Worm (Caenorhabditis elegans) whole organism, L1 larva: ENCODE measurements around the gene cyp-13A4.
A peak's percentile ranks its signal among the peaks of the same experiment; 100 is the strongest.

Experiments
- efl-1 ChIP-seq, 4 experiments: fragments of 150-350 bp; optimal IDR thresholded peaks in 3 of 4; peaks in 1 of 4; 1 replicate in 1 of 4; 2 replicates in 3 of 4; lab custom pipeline; 2014; ENCODE audit warnings: missing biosample characterization in 2 of 4, missing genetic modification characterization in 2 of 4, missing genetic modification reagents in 2 of 4
- mdl-1 ChIP-seq, 2 experiments: fragments of 150-350 bp; optimal IDR thresholded peaks; 2 replicates each; lab custom pipeline; 2014 to 2017; ENCODE audit warnings: missing biosample characterization in 2 of 2, missing genetic modification characterization in 2 of 2, inconsistent platforms in 1 of 2
- nhr-77 ChIP-seq: fragments of 150-350 bp; optimal IDR thresholded peaks from 2 replicates; lab custom pipeline; 2014; ENCODE audit warnings: missing biosample characterization, missing genetic modification characterization
- nhr-84 ChIP-seq: sonication (generic microtip); optimal IDR thresholded peaks from 2 replicates; lab custom pipeline; 2017; ENCODE audit warnings: missing biosample characterization, missing genetic modification characterization
- nhr-90 ChIP-seq: sonication (generic microtip); optimal IDR thresholded peaks from 2 replicates; lab custom pipeline; 2016; ENCODE audit warnings: mild to moderate bottlenecking, missing genetic modification characterization, missing compliant biosample characterization; ENCODE audit not compliant: poor library complexity
- unc-130 ChIP-seq: fragments of 150-350 bp; optimal IDR thresholded peaks from 2 replicates; lab custom pipeline; 2017; ENCODE audit warnings: missing biosample characterization, missing genetic modification characterization, inconsistent platforms
- unc-62 ChIP-seq: fragments of 150-350 bp; optimal IDR thresholded peaks from 2 replicates; lab custom pipeline; 2014; ENCODE audit warnings: missing biosample characterization, missing genetic modification reagents, missing genetic modification characterization

- TF ChIP-seq nhr-90 (tag; lab: Kevin White, UChicago) (no peak), mdl-1 (tag; optimal IDR thresholded peaks at IDR 0.05; lab: Kevin White, UChicago) (no peak), efl-1 (optimal IDR thresholded peaks at IDR 0.05; lab: Kevin White, UChicago) (no peak), efl-1 (GFP tag; optimal IDR thresholded peaks at IDR 0.05 in 1 of 2; lab: Kevin White, UChicago) (peak in 1 of 2 experiments; percentile 13), unc-130 (tag; lab: Kevin White, UChicago) (no peak), nhr-77 (no peak), unc-62 (GFP tag; lab: Kevin White, UChicago) (no peak), nhr-84 (no peak)
Measured at ce11 chrII:9753730-9754129, 43.8 kb downstream of the cyp-13A4 start, which contains the start of gene ZK1321.1.
